Worm (Caenorhabditis elegans): ENCODE data around the gene C56E6.4.

- TF ChIP-seq him-1 (tag; optimal IDR thresholded peaks at IDR 0.05) (no peak), dao-5 (tag; optimal IDR thresholded peaks at IDR 0.05) (no peak)
Observed at ce11 chrII:6502826-6503225, 25.7 kb downstream of the C56E6.4 start, which contains the start of gene R05G9.1.
